Fruit fly (Drosophila melanogaster): ENCODE data around the gene Sfmbt.

The Sfmbt gene

dm6 chr2L:13145035-13145683, 31.4 kb downstream of the Sfmbt start (continued):
- TF ChIP-seq CG12769 (tag; optimal IDR thresholded peaks at IDR 0.05) (peak; percentile 76), tin (GFP tag; optimal IDR thresholded peaks at IDR 0.05) (peak; percentile 58), dati (GFP tag; IDR thresholded peaks at IDR 0.05) (no peak), CG7745 (tag; optimal IDR thresholded peaks at IDR 0.05) (no peak), sens-2 (GFP tag; IDR thresholded peaks at IDR 0.05) (peak; percentile 39; the same call in 1 of the 2 replicates), ATbp (GFP tag; optimal IDR thresholded peaks at IDR 0.05) (peak; percentile 10), toy (GFP tag; IDR thresholded peaks at IDR 0.05) (no peak), CG1832 (GFP tag; optimal IDR thresholded peaks at IDR 0.05) (no peak), ewg (GFP tag; optimal IDR thresholded peaks at IDR 0.05) (peak; percentile 23), Myb (GFP tag; optimal IDR thresholded peaks at IDR 0.05) (peak; percentile 59), chm (GFP tag; IDR thresholded peaks at IDR 0.05) (no peak), CG8944 (GFP tag; optimal IDR thresholded peaks at IDR 0.05) (peak; percentile 48), PHDP (tag; optimal IDR thresholded peaks at IDR 0.05) (peak; percentile 81), mld (GFP tag; IDR thresholded peaks at IDR 0.05; ENCODE audit: partially characterized antibody) (no peak), MBD-R2 (GFP tag; IDR thresholded peaks at IDR 0.05) (peak; percentile 51; the same call in 1 of the 2 replicates), Rfx (GFP tag; IDR thresholded peaks at IDR 0.05) (peak; percentile 93), da (GFP tag; optimal IDR thresholded peaks at IDR 0.05) (no peak), phol (tag; optimal IDR thresholded peaks at IDR 0.05) (peak; percentile 72), fd3F (GFP tag; optimal IDR thresholded peaks at IDR 0.05) (peak; percentile 84), TFAM (GFP tag; optimal IDR thresholded peaks at IDR 0.05) (no peak), vnd (GFP tag; IDR thresholded peaks at IDR 0.05; ENCODE audit: partially characterized antibody) (no peak), vvl (GFP tag; IDR thresholded peaks at IDR 0.05) (peak; percentile 73), pita (GFP tag; optimal IDR thresholded peaks at IDR 0.05) (no peak), shn (GFP tag; optimal IDR thresholded peaks at IDR 0.05) (peak; percentile 26), Dp (GFP tag; optimal IDR thresholded peaks at IDR 0.05) (no peak), CG32767 (GFP tag; IDR thresholded peaks at IDR 0.05) (peak; percentile 73), Dad (GFP tag; optimal IDR thresholded peaks at IDR 0.05) (peak; percentile 59), CG11723 (GFP tag; optimal IDR thresholded peaks at IDR 0.05) (peak; percentile 35), Ssrp (tag; optimal IDR thresholded peaks at IDR 0.05) (no peak), CG6272 (GFP tag; IDR thresholded peaks at IDR 0.05) (peak; percentile 64; the same call in 1 of the 2 replicates), CG18476 (GFP tag; optimal IDR thresholded peaks at IDR 0.05) (peak; percentile 60), Usf (GFP tag; optimal IDR thresholded peaks at IDR 0.05) (peak; percentile 10), tio (GFP tag; optimal IDR thresholded peaks at IDR 0.05) (peak; percentile 45), CG7839 (tag; optimal IDR thresholded peaks at IDR 0.05) (peak; percentile 90), CG12391 (tag; optimal IDR thresholded peaks at IDR 0.05) (no peak), CG11247 (GFP tag; IDR thresholded peaks at IDR 0.05) (peak; percentile 79), Dek (tag; optimal IDR thresholded peaks at IDR 0.05) (peak; percentile 70), Doc2 (GFP tag; IDR thresholded peaks at IDR 0.05) (peak; percentile 47; the same call in 1 of the 2 replicates), CG10321 (GFP tag; IDR thresholded peaks at IDR 0.05) (0 out of 2 replicates have a peak, but pooled peaks have one; percentile 14), E2f2 (GFP tag; IDR thresholded peaks at IDR 0.05) (peak; percentile 61), Fer2 (tag; optimal IDR thresholded peaks at IDR 0.05) (peak; percentile 58), CG2202 (tag; optimal IDR thresholded peaks at IDR 0.05) (no peak), CG4854 (GFP tag; optimal IDR thresholded peaks at IDR 0.05) (peak; percentile 65), pros (GFP tag; optimal IDR thresholded peaks at IDR 0.05) (no peak), CG2116 (GFP tag; optimal IDR thresholded peaks at IDR 0.05) (no peak), zfh2 (GFP tag; optimal IDR thresholded peaks at IDR 0.05) (peak; percentile 78), sisA (GFP tag; IDR thresholded peaks at IDR 0.05) (peak; percentile 48; the same call in 1 of the 2 replicates), slp2 (GFP tag; optimal IDR thresholded peaks at IDR 0.05) (peak; percentile 46), exex (tag; optimal IDR thresholded peaks at IDR 0.05) (peak; percentile 35)
